Worm (Caenorhabditis elegans) whole organism, L4 larva: Measurements from ENCODE around the gene Y43F8B.17.

Source experiments
- F37D6.2 ChIP-seq: sonication (generic microtip); optimal IDR thresholded peaks from 2 replicates; lab custom pipeline; 2016; ENCODE audit warnings: mild to moderate bottlenecking, missing genetic modification characterization, missing compliant biosample characterization
- Y5F2A.4 ChIP-seq: fragments of 200-800 bp; sonication (Bioruptor generic); optimal IDR thresholded peaks from 2 replicates; lab custom pipeline; 2018; ENCODE audit warnings: mild to moderate bottlenecking, missing genetic modification characterization, missing compliant biosample characterization
- aha-1 ChIP-seq: fragments of 150-350 bp; peaks from one replicate; lab custom pipeline; 2014; ENCODE audit warnings: missing biosample characterization, missing genetic modification characterization
- ama-1 ChIP-seq: fragments of 150-350 bp; optimal IDR thresholded peaks from 2 replicates; lab custom pipeline; 2014; ENCODE audit warnings: inconsistent platforms, mixed read lengths
- arid-1 ChIP-seq: fragments of 200-800 bp; sonication (Bioruptor generic); conservative IDR thresholded peaks from 2 replicates; pipeline ENCODE4 v1.3.6; 2022; ENCODE audit warnings: missing genetic modification reagents, missing genetic modification characterization, missing compliant biosample characterization
- ceh-82 ChIP-seq: sonication (generic microtip); optimal IDR thresholded peaks from 2 replicates; lab custom pipeline; 2017; ENCODE audit warnings: missing biosample characterization, missing genetic modification characterization
- ces-1 ChIP-seq: fragments of 150-350 bp; sonication (generic microtip); optimal IDR thresholded peaks from 4 replicates; lab custom pipeline; 2014; ENCODE audit warnings: missing biosample characterization, missing genetic modification reagents, missing genetic modification characterization
- ctbp-1 ChIP-seq: fragments of 200-800 bp; sonication (Bioruptor generic); IDR thresholded peaks from 2 replicates; pipeline ENCODE4 v1.3.6; 2022; ENCODE audit warnings: missing genetic modification reagents, missing genetic modification characterization, missing compliant biosample characterization
- daf-19 ChIP-seq: fragments of 200-800 bp; sonication (Bioruptor generic); conservative IDR thresholded peaks from 2 replicates; pipeline ENCODE4 v1.3.6; 2022; ENCODE audit warnings: missing genetic modification characterization, missing compliant biosample characterization
- daf-8 ChIP-seq: fragments of 200-800 bp; sonication (Bioruptor generic); IDR thresholded peaks from 2 replicates; pipeline ENCODE4 v1.3.6; 2022; ENCODE audit warnings: missing genetic modification characterization, missing compliant biosample characterization
- dmd-6 ChIP-seq: fragments of 200-800 bp; sonication (Bioruptor generic); IDR thresholded peaks from 2 replicates; pipeline ENCODE4 v1.3.6; 2022; ENCODE audit warnings: missing genetic modification reagents, missing genetic modification characterization, missing compliant biosample characterization
- dpl-1 ChIP-seq: fragments of 150-350 bp; optimal IDR thresholded peaks from 2 replicates; lab custom pipeline; 2014; ENCODE audit warnings: missing biosample characterization, missing genetic modification reagents, missing genetic modification characterization
- dve-1 ChIP-seq: sonication (generic microtip); optimal IDR thresholded peaks from 2 replicates; lab custom pipeline; 2017; ENCODE audit warnings: antibody characterized with exemption, mild to moderate bottlenecking, missing genetic modification characterization, missing compliant biosample characterization; ENCODE audit not compliant: insufficient read depth
- fkh-10 ChIP-seq: fragments of 150-350 bp; optimal IDR thresholded peaks from 2 replicates; lab custom pipeline; 2014; ENCODE audit warnings: missing biosample characterization, missing genetic modification reagents, missing genetic modification characterization
- hif-1 ChIP-seq, 2 experiments: sonication (generic microtip); optimal IDR thresholded peaks; 2 replicates each; lab custom pipeline; 2016 to 2017; ENCODE audit warnings: missing compliant biosample characterization in 2 of 2, missing genetic modification characterization in 2 of 2, missing genetic modification reagents in 2 of 2, missing genotype in 2 of 2, mild to moderate bottlenecking in 1 of 2
- hmg-1.1 ChIP-seq: fragments of 200-800 bp; sonication (Bioruptor generic); IDR thresholded peaks from 2 replicates; pipeline ENCODE4 v1.3.6; 2022; ENCODE audit warnings: missing genetic modification reagents, missing genetic modification characterization, missing compliant biosample characterization
- jun-1 ChIP-seq: fragments of 150-350 bp; optimal IDR thresholded peaks from 2 replicates; lab custom pipeline; 2014; ENCODE audit warnings: missing biosample characterization, missing genetic modification reagents, missing genetic modification characterization
- lin-13 ChIP-seq: fragments of 150-350 bp; optimal IDR thresholded peaks from 2 replicates; lab custom pipeline; 2014; ENCODE audit warnings: missing biosample characterization, missing genetic modification reagents, missing genetic modification characterization
- lin-38 ChIP-seq: fragments of 200-800 bp; sonication (Bioruptor generic); IDR thresholded peaks from 2 replicates; pipeline ENCODE4 v1.3.6; 2022; ENCODE audit warnings: missing genetic modification reagents, missing genetic modification characterization, missing compliant biosample characterization
- madf-9 ChIP-seq: fragments of 200-800 bp; sonication (Bioruptor generic); conservative IDR thresholded peaks from 2 replicates; pipeline ENCODE4 v1.3.6; 2022; ENCODE audit warnings: missing genetic modification reagents, missing genetic modification characterization, missing compliant biosample characterization
- mdl-1 ChIP-seq, 2 experiments: fragments of 150-350 bp in 1 of 2; sonication (generic microtip) in 1 of 2; optimal IDR thresholded peaks; 2 replicates each; lab custom pipeline; 2014 to 2017; ENCODE audit warnings: missing biosample characterization in 2 of 2, missing genetic modification characterization in 2 of 2
- mdt-29 ChIP-seq: fragments of 200-800 bp; sonication (Bioruptor generic); IDR thresholded peaks from 2 replicates; pipeline ENCODE4 v1.3.6; 2022; ENCODE audit warnings: missing genetic modification reagents, missing genetic modification characterization, missing compliant biosample characterization
- mep-1 ChIP-seq: fragments of 150-350 bp; sonication (generic microtip); optimal IDR thresholded peaks from 3 replicates; lab custom pipeline; 2014; ENCODE audit warnings: missing biosample characterization, missing genetic modification characterization
- mes-2 ChIP-seq: sonication (generic microtip); optimal IDR thresholded peaks from 2 replicates; lab custom pipeline; 2016; ENCODE audit warnings: missing genotype, mild to moderate bottlenecking, missing genetic modification characterization, missing compliant biosample characterization; ENCODE audit not compliant: poor library complexity, severe bottlenecking
- mxl-2 ChIP-seq: fragments of 200-800 bp; sonication (Bioruptor generic); conservative IDR thresholded peaks from 2 replicates; pipeline ENCODE4 v1.3.6; 2022; ENCODE audit warnings: missing genetic modification reagents, missing genetic modification characterization, missing compliant biosample characterization
- nhr-11 ChIP-seq: fragments of 150-350 bp; optimal IDR thresholded peaks from 2 replicates; lab custom pipeline; 2014; ENCODE audit warnings: missing biosample characterization, missing genetic modification characterization
- nhr-237 ChIP-seq: sonication (generic microtip); optimal IDR thresholded peaks from 2 replicates; lab custom pipeline; 2017; ENCODE audit warnings: missing biosample characterization, missing genetic modification characterization
- nhr-25 ChIP-seq: sonication (generic microtip); optimal IDR thresholded peaks from 2 replicates; lab custom pipeline; 2017; ENCODE audit warnings: missing genetic modification characterization, mild to moderate bottlenecking, missing compliant biosample characterization, antibody characterized with exemption, moderate library complexity, borderline replicate concordance; ENCODE audit not compliant: insufficient read depth
- nhr-41 ChIP-seq: fragments of 200-800 bp; sonication (Bioruptor generic); IDR thresholded peaks from 2 replicates; pipeline ENCODE4 v1.3.6; 2022; ENCODE audit warnings: missing genetic modification reagents, missing genetic modification characterization, missing compliant biosample characterization
- nhr-48 ChIP-seq: sonication (generic microtip); optimal IDR thresholded peaks from 2 replicates; lab custom pipeline; 2016; ENCODE audit warnings: mild to moderate bottlenecking, missing genetic modification characterization, missing compliant biosample characterization
- saeg-2 ChIP-seq: fragments of 200-800 bp; sonication (Bioruptor generic); IDR thresholded peaks from 2 replicates; pipeline ENCODE4 v1.3.6; 2022; ENCODE audit warnings: missing genetic modification reagents, missing genetic modification characterization, missing compliant biosample characterization
- sdz-12 ChIP-seq: fragments of 200-800 bp; sonication (Bioruptor generic); optimal IDR thresholded peaks from 2 replicates; lab custom pipeline; 2018; ENCODE audit warnings: mild to moderate bottlenecking, missing genetic modification characterization, missing compliant biosample characterization
- set-16 ChIP-seq: fragments of 200-800 bp; sonication (Bioruptor generic); IDR thresholded peaks from 2 replicates; pipeline ENCODE4 v1.3.6; 2022; ENCODE audit warnings: missing genetic modification reagents, missing genetic modification characterization, missing compliant biosample characterization
- snpc-1.2 ChIP-seq: fragments of 200-800 bp; sonication (Bioruptor generic); IDR thresholded peaks from 2 replicates; pipeline ENCODE4 v1.3.6; 2022; ENCODE audit warnings: missing genetic modification reagents, missing genetic modification characterization, missing compliant biosample characterization
- spr-3 ChIP-seq: fragments of 200-800 bp; sonication (Bioruptor generic); optimal IDR thresholded peaks from 2 replicates; lab custom pipeline; 2018; ENCODE audit warnings: mild to moderate bottlenecking, missing genetic modification characterization, missing compliant biosample characterization
- unc-62 ChIP-seq, 3 experiments: fragments of 150-350 bp in 1 of 3; sonication (generic microtip); optimal IDR thresholded peaks in 2 of 3; peaks in 1 of 3; 1 replicate in 1 of 3; 2 replicates in 2 of 3; lab custom pipeline; 2014 to 2017; ENCODE audit warnings: missing biosample characterization in 3 of 3, missing genetic modification characterization in 3 of 3, missing genetic modification reagents in 3 of 3, missing genotype in 1 of 3
- vab-7 ChIP-seq: fragments of 200-800 bp; sonication (Bioruptor generic); IDR thresholded peaks from 2 replicates; pipeline ENCODE4 v1.3.6; 2022; ENCODE audit warnings: missing genetic modification reagents, missing genetic modification characterization, missing compliant biosample characterization
- ztf-11 ChIP-seq: fragments of 150-350 bp; optimal IDR thresholded peaks from 2 replicates; lab custom pipeline; 2014; ENCODE audit warnings: missing biosample characterization, missing genetic modification characterization
- ztf-7 ChIP-seq: fragments of 150-350 bp; optimal IDR thresholded peaks from 2 replicates; lab custom pipeline; 2014; ENCODE audit warnings: missing biosample characterization, missing genetic modification characterization

The Y43F8B.17 gene

DNA sequence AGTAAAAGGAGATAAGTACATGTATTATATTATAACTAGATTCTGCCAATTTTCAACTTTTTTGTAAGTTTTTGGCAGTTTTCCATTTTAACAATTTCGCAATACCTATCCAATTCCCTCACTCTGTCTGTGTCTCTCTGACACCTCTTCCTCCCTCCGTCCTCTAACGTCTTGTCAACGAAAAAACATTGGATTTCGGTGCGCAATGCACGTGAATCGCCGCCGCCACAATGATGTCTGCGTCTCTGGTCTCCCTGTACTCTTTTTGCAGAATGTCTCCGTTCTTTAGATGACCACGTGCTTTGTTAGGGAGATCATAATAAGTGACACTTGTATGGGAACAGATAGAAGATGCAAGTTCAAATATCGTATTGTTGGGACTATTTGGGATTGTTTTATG is 44.6 kb downstream of the Y43F8B.17 start (continued):
- TF ChIP-seq mes-2 (tag; lab: Kevin White, UChicago) (peak; percentile 63), mxl-2 (GFP tag; lab: Robert Waterston, UW) (peak; percentile 99), mdt-29 (peak; percentile 84), jun-1 (tag; lab: Kevin White, UChicago) (peak; percentile 37), nhr-237 (tag; lab: Kevin White, UChicago) (no peak), madf-9 (peak; percentile 73), hmg-1.1 (peak; percentile 86), Y5F2A.4 (no peak), snpc-1.2 (GFP tag; lab: Robert Waterston, UW) (no peak), ctbp-1 (GFP tag; lab: Robert Waterston, UW) (0 out of 2 replicates have a peak, but pooled peaks have one; percentile 54), nhr-41 (GFP tag; lab: Robert Waterston, UW) (peak; percentile 79; the same call in 1 of the 2 replicates), ceh-82 (tag; lab: Kevin White, UChicago) (no peak), nhr-25 (tag; lab: Kevin White, UChicago) (peak; percentile 95), ztf-11 (no peak), unc-62 (GFP tag; optimal IDR thresholded peaks at IDR 0.05 in 1 of 2; lab: Kevin White, UChicago) (peak in 1 of 2 experiments; percentile 100), unc-62 (tag; optimal IDR thresholded peaks at IDR 0.05; lab: Kevin White, UChicago) (peak; percentile 83), daf-19 (GFP tag; lab: Robert Waterston, UW) (peak; percentile 74; the same call in 1 of the 2 replicates), daf-8 (no peak), ama-1 (lab: Kevin White, UChicago) (peak; percentile 26), nhr-11 (tag; lab: Kevin White, UChicago) (peak; percentile 97), saeg-2 (GFP tag; lab: Robert Waterston, UW) (peak; percentile 96), dve-1 (tag; lab: Kevin White, UChicago) (peak; percentile 99), aha-1 (tag; lab: Kevin White, UChicago) (peak; percentile 99), ces-1 (GFP tag; lab: Kevin White, UChicago) (no peak), mep-1 (tag; lab: Kevin White, UChicago) (peak; percentile 94), vab-7 (GFP tag; lab: Robert Waterston, UW) (0 out of 2 replicates have a peak, but pooled peaks have one; percentile 5), F37D6.2 (peak; percentile 71), lin-38 (GFP tag; lab: Robert Waterston, UW) (no peak; the same call in 1 of the 2 replicates), nhr-48 (tag; lab: Kevin White, UChicago) (peak; percentile 99), dmd-6 (peak; percentile 99), spr-3 (no peak)
- TF ChIP-seq, all 104 proteins: peak for 58

DNA sequence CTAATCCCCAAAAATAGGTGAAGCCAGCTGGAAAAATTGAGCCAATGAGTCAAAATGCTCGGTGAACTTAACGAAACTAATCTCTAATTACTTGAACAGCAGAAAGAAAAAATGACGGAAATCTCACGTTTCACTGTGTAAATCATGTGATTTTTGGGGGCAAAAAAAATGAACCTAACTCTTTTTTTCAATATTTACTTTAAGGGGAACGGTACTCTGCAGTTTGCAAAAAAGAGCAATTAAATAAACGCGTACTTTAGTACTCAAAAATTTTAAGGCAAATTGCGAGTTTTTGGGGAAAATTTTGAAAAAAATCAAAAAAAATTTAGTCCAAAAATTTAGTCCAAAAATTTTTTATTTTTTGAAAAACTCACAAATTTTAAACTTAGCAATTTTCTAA is 46.5 kb downstream of the Y43F8B.17 start:
- no peak for TF ChIP-seq ztf-7 (tag; lab: Kevin White, UChicago)
- TF ChIP-seq set-16 (GFP tag; lab: Robert Waterston, UW), result no peak
- TF ChIP-seq fkh-10, result no peak
- TF ChIP-seq hif-1 (tag; optimal IDR thresholded peaks at IDR 0.05; lab: Kevin White, UChicago), result peak in 1 of 2 experiments; percentile 20
- no peak for TF ChIP-seq vab-7 (GFP tag; lab: Robert Waterston, UW)
- TF ChIP-seq arid-1, result no peak
- no peak for TF ChIP-seq sdz-12 (GFP tag; lab: Kevin White, UChicago)

DNA sequence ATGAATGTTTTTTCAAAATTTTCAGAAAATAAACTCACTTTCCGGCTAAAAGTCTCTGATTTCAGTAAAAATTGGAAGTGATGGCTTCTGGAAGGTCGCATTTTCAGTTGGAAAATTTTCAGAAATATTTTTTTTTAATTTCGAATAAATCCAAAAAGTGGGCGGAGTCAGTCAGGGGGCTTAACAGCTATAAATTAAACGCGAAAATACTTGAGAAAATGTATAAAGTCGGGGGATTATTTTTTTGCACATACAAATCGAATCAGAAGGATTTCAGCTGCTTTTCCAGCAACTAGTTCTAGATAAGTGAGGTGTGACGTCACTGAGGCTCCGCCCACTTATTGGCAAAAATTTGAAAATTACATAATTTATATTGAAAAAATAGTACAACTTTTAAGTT is 48.5 kb downstream of the Y43F8B.17 start, which contains the start of gene Y43F8B.2:
Gene Y43F8B.2, minus strand, starts transcription at position 101 of the 400 bp plus-strand sequence.
- TF ChIP-seq dpl-1 (no peak), mdl-1 (tag; optimal IDR thresholded peaks at IDR 0.05; lab: Kevin White, UChicago) (no peak), lin-13 (GFP tag; lab: Kevin White, UChicago) (no peak)
